Fruit fly (Drosophila melanogaster) whole organism, embryonic: ENCODE measurements around the gene CG11699.

Experiments
- B-H1 ChIP-seq: fragments of 200-800 bp; sonication (Bioruptor generic); IDR thresholded peaks from 3 replicates; pipeline ENCODE4 v1.3.6; 2022; ENCODE audit warnings: missing biosample characterization, missing genetic modification characterization
- BEAF-32 ChIP-seq: fragments of 200-800 bp; sonication (Bioruptor generic); optimal IDR thresholded peaks from 3 replicates; lab custom pipeline; 2017; ENCODE audit warnings: missing biosample characterization, missing genetic modification characterization, mild to moderate bottlenecking, moderate library complexity, missing genetic modification reagents
- Bteb2 ChIP-seq: fragments of 200-800 bp; sonication (Bioruptor generic); optimal IDR thresholded peaks from 2 replicates; lab custom pipeline; 2016; ENCODE audit warnings: missing biosample characterization, missing genetic modification characterization
- CG10267 ChIP-seq: fragments of 200-800 bp; sonication (Bioruptor generic); optimal IDR thresholded peaks from 2 replicates; lab custom pipeline; 2018; ENCODE audit warnings: missing biosample characterization, mild to moderate bottlenecking, missing genetic modification characterization, moderate library complexity
- CG10321 ChIP-seq: fragments of 200-800 bp; sonication (Bioruptor generic); IDR thresholded peaks from 2 replicates; pipeline ENCODE4 v1.3.6; 2022; ENCODE audit warnings: missing biosample characterization, missing genetic modification characterization
- CG10565 ChIP-seq: fragments of 200-800 bp; sonication (Bioruptor generic); optimal IDR thresholded peaks from 3 replicates; lab custom pipeline; 2016; ENCODE audit warnings: missing biosample characterization, mild to moderate bottlenecking, missing genetic modification characterization
- CG11093 ChIP-seq: fragments of 200-800 bp; sonication (Bioruptor generic); IDR thresholded peaks from 3 replicates; pipeline ENCODE4 v1.3.6; 2022; ENCODE audit warnings: missing biosample characterization, missing genetic modification characterization
- CG11247 ChIP-seq: fragments of 200-800 bp; sonication (Bioruptor generic); IDR thresholded peaks from 2 replicates; pipeline ENCODE4 v1.3.6; 2022; ENCODE audit warnings: missing biosample characterization, missing genetic modification characterization
- CG11456 ChIP-seq: fragments of 200-800 bp; sonication (Bioruptor generic); IDR thresholded peaks from 3 replicates; pipeline ENCODE4 v1.3.6; 2022; ENCODE audit warnings: missing biosample characterization, missing genetic modification characterization
- CG11560 ChIP-seq: fragments of 200-800 bp; sonication (Bioruptor generic); IDR thresholded peaks from 3 replicates; pipeline ENCODE4 v1.3.6; 2022; ENCODE audit warnings: missing biosample characterization, missing genetic modification characterization
- CG11696 ChIP-seq: fragments of 200-800 bp; sonication (Bioruptor generic); IDR thresholded peaks from 2 replicates; pipeline ENCODE4 v1.3.6; 2022; ENCODE audit warnings: missing biosample characterization, missing genetic modification characterization
- CG12299 ChIP-seq: fragments of 200-800 bp; sonication (Bioruptor generic); optimal IDR thresholded peaks from 2 replicates; lab custom pipeline; 2018; ENCODE audit warnings: missing biosample characterization, mild to moderate bottlenecking, missing genetic modification characterization
- CG12769 ChIP-seq: fragments of 200-800 bp; sonication (Bioruptor generic); optimal IDR thresholded peaks from 2 replicates; lab custom pipeline; 2019; ENCODE audit warnings: missing biosample characterization, mild to moderate bottlenecking, missing genetic modification characterization, moderate library complexity
- CG2875 ChIP-seq: fragments of 200-800 bp; sonication (Bioruptor generic); optimal IDR thresholded peaks from 2 replicates; lab custom pipeline; 2017; ENCODE audit warnings: missing biosample characterization, mild to moderate bottlenecking, missing genetic modification characterization, missing genetic modification reagents
- CG30431 ChIP-seq: fragments of 200-800 bp; sonication (Bioruptor generic); optimal IDR thresholded peaks from 2 replicates; lab custom pipeline; 2017; ENCODE audit warnings: missing biosample characterization, missing genetic modification characterization
- CG42726 ChIP-seq: fragments of 200-800 bp; sonication (Bioruptor generic); IDR thresholded peaks from 2 replicates; pipeline ENCODE4 v1.3.6; 2022; ENCODE audit warnings: missing biosample characterization, missing genetic modification characterization; ENCODE audit not compliant: partially characterized antibody
- CG7372 ChIP-seq: fragments of 200-800 bp; sonication (Bioruptor generic); IDR thresholded peaks from 2 replicates; pipeline ENCODE4 v1.3.6; 2022; ENCODE audit warnings: missing biosample characterization, missing genetic modification characterization
- CG7786 ChIP-seq: fragments of 200-800 bp; sonication (Bioruptor generic); optimal IDR thresholded peaks from 2 replicates; lab custom pipeline; 2016; ENCODE audit warnings: missing biosample characterization, missing genetic modification characterization
- CG7963 ChIP-seq: fragments of 200-800 bp; sonication (Bioruptor generic); IDR thresholded peaks from 3 replicates; pipeline ENCODE4 v1.3.6; 2022; ENCODE audit warnings: missing biosample characterization, missing genetic modification characterization; ENCODE audit not compliant: partially characterized antibody
- CG8281 ChIP-seq: fragments of 200-800 bp; sonication (Bioruptor generic); optimal IDR thresholded peaks from 2 replicates; lab custom pipeline; 2018; ENCODE audit warnings: missing biosample characterization, mild to moderate bottlenecking, missing genetic modification characterization, moderate library complexity
- CoRest ChIP-seq: fragments of 200-800 bp; sonication (Bioruptor generic); optimal IDR thresholded peaks from 3 replicates; lab custom pipeline; 2018; ENCODE audit warnings: missing biosample characterization, mild to moderate bottlenecking, missing genetic modification characterization, moderate library complexity
- D ChIP-seq, 2 experiments: fragments of 200-800 bp in 1 of 2; fragments of >200 bp in 1 of 2; sonication (Bioruptor generic) in 1 of 2; optimal IDR thresholded peaks; 2 replicates in 1 of 2; 3 replicates in 1 of 2; lab custom pipeline; 2017; ENCODE audit warnings: mild to moderate bottlenecking in 1 of 2, missing biosample characterization in 1 of 2, missing genetic modification characterization in 1 of 2, missing genetic modification reagents in 1 of 2
- Dp ChIP-seq: fragments of 200-800 bp; sonication (Bioruptor generic); optimal IDR thresholded peaks from 2 replicates; lab custom pipeline; 2018; ENCODE audit warnings: missing biosample characterization, mild to moderate bottlenecking, missing genetic modification characterization, moderate library complexity
- Dref ChIP-seq: fragments of 200-800 bp; sonication (Bioruptor generic); IDR thresholded peaks from 2 replicates; pipeline ENCODE4 v1.3.6; 2022; ENCODE audit warnings: missing biosample characterization, missing genetic modification characterization
- HHEX ChIP-seq: fragments of 200-800 bp; sonication (Bioruptor generic); optimal IDR thresholded peaks from 3 replicates; lab custom pipeline; 2017; ENCODE audit warnings: missing biosample characterization, mild to moderate bottlenecking, missing genetic modification characterization, missing genetic modification reagents
- HmgZ ChIP-seq: fragments of 200-800 bp; sonication (Bioruptor generic); optimal IDR thresholded peaks from 2 replicates; lab custom pipeline; 2018; ENCODE audit warnings: missing biosample characterization, mild to moderate bottlenecking, missing genetic modification characterization
- Hr39 ChIP-seq: fragments of >200 bp; optimal IDR thresholded peaks from 2 replicates; lab custom pipeline; 2017
- Meics ChIP-seq: fragments of 200-800 bp; sonication (Bioruptor generic); optimal IDR thresholded peaks from 2 replicates; lab custom pipeline; 2017; ENCODE audit warnings: missing biosample characterization, mild to moderate bottlenecking, missing genetic modification characterization
- Neu2 ChIP-seq: fragments of 200-800 bp; sonication (Bioruptor generic); optimal IDR thresholded peaks from 3 replicates; lab custom pipeline; 2016; ENCODE audit warnings: missing biosample characterization, missing genetic modification characterization, borderline replicate concordance
- Nf-YA ChIP-seq: fragments of 200-800 bp; sonication (Bioruptor generic); IDR thresholded peaks from 2 replicates; pipeline ENCODE4 v1.3.6; 2022; ENCODE audit warnings: missing biosample characterization, missing genetic modification characterization
- Nf-YC ChIP-seq: fragments of 200-800 bp; optimal IDR thresholded peaks from 3 replicates; lab custom pipeline; 2019; ENCODE audit warnings: missing biosample characterization, mild to moderate bottlenecking, missing genetic modification characterization, moderate library complexity
- Optix ChIP-seq: fragments of 200-800 bp; sonication (Bioruptor generic); IDR thresholded peaks from 3 replicates; pipeline ENCODE4 v1.3.6; 2022; ENCODE audit warnings: missing biosample characterization, missing genetic modification characterization
- Rfx ChIP-seq: fragments of 200-800 bp; sonication (Bioruptor generic); IDR thresholded peaks from 2 replicates; pipeline ENCODE4 v1.3.6; 2022; ENCODE audit warnings: missing biosample characterization, missing genetic modification characterization
- Vsx1 ChIP-seq: fragments of 200-800 bp; sonication (Bioruptor generic); optimal IDR thresholded peaks from 2 replicates; lab custom pipeline; 2017; ENCODE audit warnings: missing biosample characterization, mild to moderate bottlenecking, missing genetic modification characterization, missing genetic modification reagents
- aop ChIP-seq: fragments of 200-800 bp; sonication (Bioruptor generic); IDR thresholded peaks from 2 replicates; pipeline ENCODE4 v1.3.6; 2022; ENCODE audit warnings: missing biosample characterization, missing genetic modification characterization
- ewg ChIP-seq: fragments of 200-800 bp; sonication (Bioruptor generic); optimal IDR thresholded peaks from 3 replicates; lab custom pipeline; 2017; ENCODE audit warnings: mild to moderate bottlenecking, missing biosample characterization, missing genetic modification reagents, missing genetic modification characterization
- gcm ChIP-seq: fragments of 200-800 bp; sonication (Bioruptor generic); optimal IDR thresholded peaks from 2 replicates; lab custom pipeline; 2019; ENCODE audit warnings: missing biosample characterization, mild to moderate bottlenecking, missing genetic modification characterization, moderate library complexity
- grau ChIP-seq: fragments of 200-800 bp; optimal IDR thresholded peaks from 3 replicates; lab custom pipeline; 2019; ENCODE audit warnings: missing biosample characterization, mild to moderate bottlenecking, missing genetic modification characterization, moderate library complexity
- gt ChIP-seq: fragments of 200-800 bp; sonication (Bioruptor generic); IDR thresholded peaks from 2 replicates; pipeline ENCODE4 v1.3.6; 2022; ENCODE audit warnings: missing biosample characterization, missing genetic modification characterization
- hkb ChIP-seq, 2 experiments: fragments of 200-800 bp in 1 of 2; fragments of >200 bp in 1 of 2; sonication (Bioruptor generic) in 1 of 2; IDR thresholded peaks in 1 of 2; optimal IDR thresholded peaks in 1 of 2; 2 replicates each; pipeline versions ENCODE4 v1.3.6 to Lab custom; 2017 to 2022; ENCODE audit warnings: missing biosample characterization in 1 of 2, missing genetic modification characterization in 1 of 2
- jumu ChIP-seq: fragments of 200-800 bp; sonication (Bioruptor generic); optimal IDR thresholded peaks from 3 replicates; lab custom pipeline; 2016; ENCODE audit warnings: missing biosample characterization, missing genetic modification characterization
- mirr ChIP-seq: fragments of 200-800 bp; sonication (Bioruptor generic); optimal IDR thresholded peaks from 3 replicates; lab custom pipeline; 2018; ENCODE audit warnings: missing biosample characterization, mild to moderate bottlenecking, missing genetic modification characterization
- onecut ChIP-seq: fragments of 200-800 bp; sonication (Bioruptor generic); IDR thresholded peaks from 2 replicates; pipeline ENCODE4 v1.3.6; 2022; ENCODE audit warnings: missing biosample characterization, missing genetic modification characterization
- phol ChIP-seq: fragments of 200-800 bp; sonication (Bioruptor generic); optimal IDR thresholded peaks from 3 replicates; lab custom pipeline; 2018; ENCODE audit warnings: missing biosample characterization, mild to moderate bottlenecking, missing genetic modification characterization, moderate library complexity
- pita ChIP-seq: fragments of 200-800 bp; sonication (Bioruptor generic); optimal IDR thresholded peaks from 2 replicates; lab custom pipeline; 2017; ENCODE audit warnings: missing biosample characterization, mild to moderate bottlenecking, missing genetic modification characterization
- psq ChIP-seq: fragments of 200-800 bp; sonication (Bioruptor generic); optimal IDR thresholded peaks from 2 replicates; lab custom pipeline; 2017; ENCODE audit warnings: missing biosample characterization, missing genetic modification characterization
- seq ChIP-seq: fragments of 200-800 bp; sonication (Bioruptor generic); IDR thresholded peaks from 2 replicates; pipeline ENCODE4 v1.3.6; 2022; ENCODE audit warnings: missing biosample characterization, missing genetic modification characterization
- sug ChIP-seq: fragments of 200-800 bp; optimal IDR thresholded peaks from 2 replicates; lab custom pipeline; 2019; ENCODE audit warnings: missing biosample characterization, mild to moderate bottlenecking, missing genetic modification characterization, moderate library complexity
- trem ChIP-seq: fragments of 200-800 bp; optimal IDR thresholded peaks from 3 replicates; lab custom pipeline; 2019; ENCODE audit warnings: missing biosample characterization, mild to moderate bottlenecking, missing genetic modification characterization, moderate library complexity
- trh ChIP-seq: fragments of 200-800 bp; sonication (Bioruptor generic); optimal IDR thresholded peaks from 2 replicates; lab custom pipeline; 2016; ENCODE audit warnings: missing biosample characterization, missing genetic modification characterization

Gene CG11699

dm6 chrX:11576540-11576939 is 6.1 kb downstream of the CG11699 start, which contains the start of gene CG11695 (continued):
- TF ChIP-seq HHEX (peak; percentile 18), Optix (GFP tag; lab: Robert Waterston, UW) (no peak), Nf-YA (GFP tag; lab: Robert Waterston, UW) (no peak), jumu (peak; percentile 8), CG11560 (tag; lab: Robert Waterston, UW) (no peak), CG11093 (GFP tag; lab: Robert Waterston, UW) (no peak), Hr39 (lab: Kevin White, UChicago) (no peak), CG12299 (tag; lab: Kevin White, UChicago) (peak; percentile 61), grau (tag; lab: Kevin White, UChicago) (peak; percentile 77), B-H1 (GFP tag; lab: Robert Waterston, UW) (peak; percentile 45; the same call in 2 of the 3 replicates), Meics (peak; percentile 62), CG11696 (peak; percentile 45; the same call in 1 of the 2 replicates), CG11456 (GFP tag; lab: Robert Waterston, UW) (peak; percentile 59; the same call in 1 of the 3 replicates), Vsx1 (GFP tag; lab: Kevin White, UChicago) (no peak), CG11247 (GFP tag; lab: Robert Waterston, UW) (peak; percentile 57), gcm (GFP tag; lab: Kevin White, UChicago) (peak; percentile 34), CG7786 (GFP tag; lab: Kevin White, UChicago) (no peak), trh (GFP tag; lab: Kevin White, UChicago) (peak; percentile 35), onecut (GFP tag; lab: Robert Waterston, UW) (peak; percentile 8; the same call in 1 of the 2 replicates), pita (GFP tag; lab: Kevin White, UChicago) (no peak), hkb (optimal IDR thresholded peaks at IDR 0.05; lab: Kevin White, UChicago) (peak; percentile 51), hkb (GFP tag; IDR thresholded peaks at IDR 0.05; lab: Robert Waterston, UW) (peak; percentile 25; the same call in 1 of the 2 replicates), Neu2 (GFP tag; lab: Kevin White, UChicago) (no peak), aop (GFP tag; lab: Robert Waterston, UW) (no peak), Dref (GFP tag; lab: Robert Waterston, UW) (no peak), CG7372 (GFP tag; lab: Robert Waterston, UW) (peak; percentile 24; the same call in 1 of the 2 replicates)

- no peak for TF ChIP-seq HmgZ
- TF ChIP-seq D (optimal IDR thresholded peaks at IDR 0.05; lab: Kevin White, UChicago), result no peak
- no peak for TF ChIP-seq D (GFP tag; optimal IDR thresholded peaks at IDR 0.05; lab: Kevin White, UChicago)
- peak; percentile 17 for TF ChIP-seq CoRest (tag; lab: Kevin White, UChicago)
- TF ChIP-seq CG7963 (GFP tag; lab: Robert Waterston, UW), result no peak
- no peak for TF ChIP-seq sug (tag; lab: Kevin White, UChicago)
- TF ChIP-seq aop (GFP tag; lab: Robert Waterston, UW), result no peak
- peak; percentile 13 for TF ChIP-seq phol (tag; lab: Kevin White, UChicago)
- no peak for TF ChIP-seq CG10321 (GFP tag; lab: Robert Waterston, UW)
- TF ChIP-seq CG8281 (tag; lab: Kevin White, UChicago), result no peak
- TF ChIP-seq trem (tag; lab: Kevin White, UChicago), result peak; percentile 43
- peak; percentile 41 for TF ChIP-seq CG10267 (tag; lab: Kevin White, UChicago)
- no peak for TF ChIP-seq seq (GFP tag; lab: Robert Waterston, UW)
- peak; percentile 44 for TF ChIP-seq BEAF-32 (GFP tag; lab: Kevin White, UChicago)
- TF ChIP-seq CG10565 (GFP tag; lab: Kevin White, UChicago), result no peak
- TF ChIP-seq psq (GFP tag; lab: Kevin White, UChicago), result no peak
- no peak for TF ChIP-seq CG30431
- TF ChIP-seq Bteb2, result no peak
- peak; percentile 5 for TF ChIP-seq grau (tag; lab: Kevin White, UChicago)
- no peak for TF ChIP-seq CG2875 (GFP tag; lab: Kevin White, UChicago)
- TF ChIP-seq CG12769 (tag; lab: Kevin White, UChicago), result no peak
- TF ChIP-seq gt, result no peak
- no peak for TF ChIP-seq mirr (GFP tag; lab: Kevin White, UChicago)
- no peak for TF ChIP-seq Rfx (GFP tag; lab: Robert Waterston, UW)
- no peak for TF ChIP-seq Nf-YC (tag; lab: Kevin White, UChicago)
- peak; percentile 43 for TF ChIP-seq Dp (GFP tag; lab: Kevin White, UChicago)
- TF ChIP-seq ewg (GFP tag; lab: Kevin White, UChicago), result no peak
- TF ChIP-seq CG42726, result no peak
These were observed 8.4 kb downstream of the CG11699 start for dm6 chrX:11578841-11579240.
